Fruit fly (Drosophila melanogaster) whole organism, embryonic: ENCODE data around the gene CG14020.

Experiments
- Adf1 ChIP-seq: fragments of 200-800 bp; sonication (Bioruptor generic); IDR thresholded peaks from 2 replicates; pipeline ENCODE4 v1.3.6; 2022; ENCODE audit warnings: missing biosample characterization, missing genetic modification characterization
- B-H1 ChIP-seq: fragments of 200-800 bp; sonication (Bioruptor generic); IDR thresholded peaks from 3 replicates; pipeline ENCODE4 v1.3.6; 2022; ENCODE audit warnings: missing biosample characterization, missing genetic modification characterization
- B-H2 ChIP-seq: fragments of 200-800 bp; sonication (Bioruptor generic); optimal IDR thresholded peaks from 2 replicates; lab custom pipeline; 2018; ENCODE audit warnings: missing biosample characterization, mild to moderate bottlenecking, missing genetic modification characterization
- Bdp1 ChIP-seq: fragments of 200-800 bp; sonication (Bioruptor generic); optimal IDR thresholded peaks from 3 replicates; lab custom pipeline; 2016; ENCODE audit warnings: missing biosample characterization, missing genetic modification characterization
- Bgb ChIP-seq: fragments of 200-800 bp; sonication (Bioruptor generic); IDR thresholded peaks from 2 replicates; pipeline ENCODE4 v1.3.6; 2022; ENCODE audit warnings: missing biosample characterization, missing genetic modification characterization; ENCODE audit not compliant: partially characterized antibody
- CG12942 ChIP-seq: fragments of 200-800 bp; sonication (Bioruptor generic); optimal IDR thresholded peaks from 3 replicates; lab custom pipeline; 2016; ENCODE audit warnings: missing biosample characterization, missing genetic modification characterization
- CG13123 ChIP-seq: fragments of 200-800 bp; sonication (Bioruptor generic); optimal IDR thresholded peaks from 2 replicates; lab custom pipeline; 2016; ENCODE audit warnings: missing biosample characterization, missing genetic modification characterization
- CG14710 ChIP-seq: fragments of 200-800 bp; sonication (Bioruptor generic); optimal IDR thresholded peaks from 3 replicates; lab custom pipeline; 2019; ENCODE audit warnings: missing biosample characterization, mild to moderate bottlenecking, missing genetic modification characterization, moderate library complexity
- CG15269 ChIP-seq: fragments of 200-800 bp; sonication (Bioruptor generic); optimal IDR thresholded peaks from 2 replicates; lab custom pipeline; 2018; ENCODE audit warnings: missing biosample characterization, mild to moderate bottlenecking, missing genetic modification characterization, moderate library complexity
- CG1647 ChIP-seq: fragments of 200-800 bp; sonication (Bioruptor generic); optimal IDR thresholded peaks from 3 replicates; lab custom pipeline; 2016; ENCODE audit warnings: missing biosample characterization, missing genetic modification characterization
- CG17328 ChIP-seq: fragments of 200-800 bp; sonication (Bioruptor generic); IDR thresholded peaks from 2 replicates; pipeline ENCODE4 v1.3.6; 2022; ENCODE audit warnings: missing biosample characterization, missing genetic modification characterization
- CG17385 ChIP-seq: fragments of 200-800 bp; sonication (Bioruptor generic); optimal IDR thresholded peaks from 3 replicates; lab custom pipeline; 2018; ENCODE audit warnings: missing biosample characterization, mild to moderate bottlenecking, missing genetic modification characterization
- CG17912 ChIP-seq: fragments of 200-800 bp; sonication (Bioruptor generic); optimal IDR thresholded peaks from 2 replicates; lab custom pipeline; 2018; ENCODE audit warnings: missing biosample characterization, mild to moderate bottlenecking, missing genetic modification characterization
- CG31365 ChIP-seq: fragments of 200-800 bp; sonication (Bioruptor generic); optimal IDR thresholded peaks from 2 replicates; lab custom pipeline; 2018; ENCODE audit warnings: missing biosample characterization, mild to moderate bottlenecking, missing genetic modification characterization
- CG43689 ChIP-seq: fragments of 200-800 bp; sonication (Bioruptor generic); IDR thresholded peaks from 2 replicates; pipeline ENCODE4 v1.3.6; 2022; ENCODE audit warnings: missing biosample characterization, missing genetic modification characterization
- CG4404 ChIP-seq: fragments of 200-800 bp; sonication (Bioruptor generic); IDR thresholded peaks from 2 replicates; pipeline ENCODE4 v1.3.6; 2022; ENCODE audit warnings: missing biosample characterization, missing genetic modification characterization
- CG4424 ChIP-seq: fragments of 200-800 bp; sonication (Bioruptor generic); optimal IDR thresholded peaks from 3 replicates; lab custom pipeline; 2016; ENCODE audit warnings: missing biosample characterization, missing genetic modification characterization
- CG4617 ChIP-seq: fragments of 200-800 bp; sonication (Bioruptor generic); optimal IDR thresholded peaks from 3 replicates; lab custom pipeline; 2016; ENCODE audit warnings: missing biosample characterization, missing genetic modification characterization, borderline replicate concordance
- CG5245 ChIP-seq: fragments of 200-800 bp; sonication (Bioruptor generic); optimal IDR thresholded peaks from 3 replicates; lab custom pipeline; 2016; ENCODE audit warnings: missing biosample characterization, missing genetic modification characterization
- CG6791 ChIP-seq: fragments of 200-800 bp; sonication (Bioruptor generic); IDR thresholded peaks from 3 replicates; pipeline ENCODE4 v1.3.6; 2022; ENCODE audit warnings: missing biosample characterization, missing genetic modification characterization; ENCODE audit not compliant: partially characterized antibody
- CG8089 ChIP-seq: fragments of 200-800 bp; sonication (Bioruptor generic); optimal IDR thresholded peaks from 3 replicates; lab custom pipeline; 2016; ENCODE audit warnings: missing biosample characterization, missing genetic modification characterization
- CG9437 ChIP-seq: fragments of 200-800 bp; sonication (Bioruptor generic); optimal IDR thresholded peaks from 2 replicates; lab custom pipeline; 2018; ENCODE audit warnings: missing biosample characterization, mild to moderate bottlenecking, missing genetic modification characterization
- CG9876 ChIP-seq: fragments of 200-800 bp; sonication (Bioruptor generic); optimal IDR thresholded peaks from 2 replicates; lab custom pipeline; 2016; ENCODE audit warnings: missing biosample characterization, missing genetic modification characterization
- CkIIα-i1 ChIP-seq: fragments of 200-800 bp; sonication (Bioruptor generic); IDR thresholded peaks from 2 replicates; pipeline ENCODE4 v1.3.6; 2022; ENCODE audit warnings: missing biosample characterization, missing genetic modification characterization
- Elba2 ChIP-seq: fragments of 200-800 bp; sonication (Bioruptor generic); optimal IDR thresholded peaks from 3 replicates; lab custom pipeline; 2016; ENCODE audit warnings: missing biosample characterization, missing genetic modification characterization
- Lpt ChIP-seq: fragments of >200 bp; optimal IDR thresholded peaks from 2 replicates; lab custom pipeline; 2018; ENCODE audit warnings: missing biosample characterization, missing genetic modification characterization
- NC2α ChIP-seq: fragments of 200-800 bp; sonication (Bioruptor generic); optimal IDR thresholded peaks from 2 replicates; lab custom pipeline; 2016; ENCODE audit warnings: missing biosample characterization, missing genetic modification characterization
- PHDP ChIP-seq: fragments of 200-800 bp; sonication (Bioruptor generic); optimal IDR thresholded peaks from 3 replicates; lab custom pipeline; 2018; ENCODE audit warnings: missing biosample characterization, mild to moderate bottlenecking, missing genetic modification characterization, moderate library complexity
- Ravus ChIP-seq: fragments of 200-800 bp; sonication (Bioruptor generic); IDR thresholded peaks from 2 replicates; pipeline ENCODE4 v1.3.6; 2022; ENCODE audit warnings: missing biosample characterization, missing genetic modification characterization
- aop ChIP-seq: fragments of 200-800 bp; sonication (Bioruptor generic); IDR thresholded peaks from 2 replicates; pipeline ENCODE4 v1.3.6; 2022; ENCODE audit warnings: missing biosample characterization, missing genetic modification characterization
- ap ChIP-seq: fragments of 200-800 bp; sonication (Bioruptor generic); IDR thresholded peaks from 2 replicates; pipeline ENCODE4 v1.3.6; 2022; ENCODE audit warnings: missing biosample characterization, missing genetic modification characterization
- cad ChIP-seq: fragments of >200 bp; optimal IDR thresholded peaks from 2 replicates; lab custom pipeline; 2017; ENCODE audit warnings: missing biosample characterization, missing genetic modification characterization
- chif ChIP-seq, 2 experiments: fragments of 200-800 bp; sonication (Bioruptor generic); optimal IDR thresholded peaks; 3 replicates each; lab custom pipeline; 2016; ENCODE audit warnings: missing biosample characterization in 2 of 2, missing genetic modification characterization in 2 of 2
- danr ChIP-seq: fragments of 200-800 bp; sonication (Bioruptor generic); IDR thresholded peaks from 2 replicates; pipeline ENCODE4 v1.3.6; 2022; ENCODE audit warnings: missing biosample characterization, missing genetic modification characterization
- emc ChIP-seq: fragments of 200-800 bp; sonication (Bioruptor generic); optimal IDR thresholded peaks from 2 replicates; lab custom pipeline; 2016; ENCODE audit warnings: missing biosample characterization, missing genetic modification characterization
- fd102C ChIP-seq: fragments of 200-800 bp; sonication (Bioruptor generic); optimal IDR thresholded peaks from 2 replicates; lab custom pipeline; 2018; ENCODE audit warnings: missing biosample characterization, mild to moderate bottlenecking, missing genetic modification characterization, moderate library complexity
- fd64A ChIP-seq: fragments of 200-800 bp; sonication (Bioruptor generic); optimal IDR thresholded peaks from 3 replicates; lab custom pipeline; 2018; ENCODE audit warnings: missing biosample characterization, mild to moderate bottlenecking, missing genetic modification characterization
- gsb ChIP-seq: fragments of 200-800 bp; sonication (Bioruptor generic); IDR thresholded peaks from 2 replicates; pipeline ENCODE4 v1.3.6; 2022; ENCODE audit warnings: missing biosample characterization, missing genetic modification characterization
- ham ChIP-seq: fragments of 200-800 bp; sonication (Bioruptor generic); IDR thresholded peaks from 2 replicates; pipeline ENCODE4 v1.3.6; 2022; ENCODE audit warnings: missing biosample characterization, missing genetic modification characterization
- lab ChIP-seq: fragments of 200-800 bp; sonication (Bioruptor generic); optimal IDR thresholded peaks from 3 replicates; lab custom pipeline; 2017; ENCODE audit warnings: missing biosample characterization, missing genetic modification characterization, mild to moderate bottlenecking, moderate library complexity, missing genetic modification reagents
- maf-S ChIP-seq: fragments of 200-800 bp; sonication (Bioruptor generic); optimal IDR thresholded peaks from 2 replicates; lab custom pipeline; 2016; ENCODE audit warnings: missing biosample characterization, missing genetic modification characterization
- nmo ChIP-seq: fragments of 200-800 bp; sonication (Bioruptor generic); optimal IDR thresholded peaks from 2 replicates; lab custom pipeline; 2018; ENCODE audit warnings: missing biosample characterization, mild to moderate bottlenecking, missing genetic modification characterization, moderate library complexity
- onecut ChIP-seq: fragments of 200-800 bp; sonication (Bioruptor generic); IDR thresholded peaks from 2 replicates; pipeline ENCODE4 v1.3.6; 2022; ENCODE audit warnings: missing biosample characterization, missing genetic modification characterization
- org-1 ChIP-seq: fragments of 200-800 bp; sonication (Bioruptor generic); optimal IDR thresholded peaks from 2 replicates; lab custom pipeline; 2017; ENCODE audit warnings: missing biosample characterization, missing genetic modification characterization
- psq ChIP-seq: fragments of 200-800 bp; sonication (Bioruptor generic); optimal IDR thresholded peaks from 2 replicates; lab custom pipeline; 2017; ENCODE audit warnings: missing biosample characterization, missing genetic modification characterization
- sens ChIP-seq: fragments of 200-800 bp; sonication (Bioruptor generic); peaks from one replicate; lab custom pipeline; 2016; ENCODE audit warnings: missing biosample characterization, missing genetic modification characterization
- so ChIP-seq: fragments of 200-800 bp; sonication (Bioruptor generic); IDR thresholded peaks from 3 replicates; pipeline ENCODE4 v1.3.6; 2022; ENCODE audit warnings: missing biosample characterization, missing genetic modification characterization
- sob ChIP-seq: fragments of 200-800 bp; sonication (Bioruptor generic); IDR thresholded peaks from 2 replicates; pipeline ENCODE4 v1.3.6; 2022; ENCODE audit warnings: missing biosample characterization, missing genetic modification characterization
- trh ChIP-seq: fragments of 200-800 bp; sonication (Bioruptor generic); optimal IDR thresholded peaks from 2 replicates; lab custom pipeline; 2016; ENCODE audit warnings: missing biosample characterization, missing genetic modification characterization
- ttk ChIP-seq: fragments of 200-800 bp; sonication (Bioruptor generic); IDR thresholded peaks from 2 replicates; pipeline ENCODE4 v2.1.2; 2022; ENCODE audit warnings: missing biosample characterization, missing genetic modification characterization
- wdn ChIP-seq: fragments of 200-800 bp; sonication (Bioruptor generic); IDR thresholded peaks from 2 replicates; pipeline ENCODE4 v1.3.6; 2022; ENCODE audit warnings: missing biosample characterization, missing genetic modification characterization
- zf30C ChIP-seq: fragments of 200-800 bp; sonication (Bioruptor generic); optimal IDR thresholded peaks from 3 replicates; lab custom pipeline; 2018; ENCODE audit warnings: missing biosample characterization, mild to moderate bottlenecking, missing genetic modification characterization

CG14020 gene

DNA sequence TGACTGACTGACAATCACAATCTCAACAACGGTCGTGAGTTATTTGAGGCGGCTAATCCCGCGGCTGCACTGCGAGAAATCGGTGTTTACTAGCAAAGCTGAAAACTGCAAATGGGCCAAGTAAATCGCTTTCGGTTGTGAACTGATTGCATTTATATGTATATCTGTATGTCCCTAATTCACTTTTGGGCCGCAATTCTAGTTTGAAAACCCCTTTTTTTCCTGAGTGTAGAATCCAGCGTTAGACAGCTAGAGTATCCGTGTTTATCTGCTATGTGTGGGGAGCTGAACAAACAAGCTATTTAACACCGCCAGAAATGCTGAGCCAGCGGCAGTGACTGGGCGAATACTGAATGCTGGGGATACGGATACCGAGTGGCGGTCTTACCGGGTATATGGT, 40.8 kb upstream of the CG14020 start (continued):
- TF ChIP-seq B-H1, result peak; percentile 69; the same call in 2 of the 3 replicates
- peak; percentile 68 for TF ChIP-seq CG12942 (GFP tag; lab: Kevin White, UChicago)
- peak; percentile 86 for TF ChIP-seq CG9876
- peak; percentile 85 for TF ChIP-seq CG17328
- peak; percentile 62 for TF ChIP-seq maf-S (GFP tag; lab: Kevin White, UChicago)
- TF ChIP-seq org-1 (GFP tag; lab: Kevin White, UChicago), result peak; percentile 81
- TF ChIP-seq CG4404, result peak; percentile 91
- peak; percentile 69 for TF ChIP-seq zf30C
- TF ChIP-seq CG31365, result peak; percentile 2
- peak; percentile 41; the same call in 1 of the 2 replicates for TF ChIP-seq gsb (GFP tag; lab: Robert Waterston, UW)
- peak; percentile 78 for TF ChIP-seq ttk (GFP tag; lab: Robert Waterston, UW)
- no peak for TF ChIP-seq CkIIα-i1
- TF ChIP-seq ap (GFP tag; lab: Robert Waterston, UW), result peak; percentile 81
- TF ChIP-seq Elba2 (GFP tag; lab: Kevin White, UChicago), result no peak
- no peak for TF ChIP-seq Adf1 (GFP tag; lab: Robert Waterston, UW)
- no peak for TF ChIP-seq Bgb (GFP tag; lab: Robert Waterston, UW)
- no peak for TF ChIP-seq CG17912 (GFP tag; lab: Kevin White, UChicago)
- TF ChIP-seq CG14710 (tag; lab: Kevin White, UChicago), result peak; percentile 77
- TF ChIP-seq CG6791 (GFP tag; lab: Robert Waterston, UW), result no peak
- TF ChIP-seq sens (GFP tag; lab: Kevin White, UChicago), result peak; percentile 99
- peak; percentile 52 for TF ChIP-seq CG9437 (GFP tag; lab: Kevin White, UChicago)
- TF ChIP-seq NC2α, result peak; percentile 66
- peak; percentile 61 for TF ChIP-seq fd64A (GFP tag; lab: Kevin White, UChicago)
- no peak; the same call in 1 of the 2 replicates for TF ChIP-seq Ravus (GFP tag; lab: Robert Waterston, UW)
- peak; percentile 68 for TF ChIP-seq CG1647 (GFP tag; lab: Kevin White, UChicago)
- peak; percentile 76 for TF ChIP-seq Bdp1 (GFP tag; lab: Kevin White, UChicago)
- TF ChIP-seq CG15269 (tag; lab: Kevin White, UChicago), result peak; percentile 77
- peak; percentile 65; the same call in 1 of the 2 replicates for TF ChIP-seq ham (GFP tag; lab: Robert Waterston, UW)
- peak; percentile 73 for TF ChIP-seq CG5245 (GFP tag; lab: Kevin White, UChicago)
- peak; percentile 72 for TF ChIP-seq onecut (GFP tag; lab: Robert Waterston, UW)
- TF ChIP-seq wdn, result peak; percentile 68
- TF ChIP-seq emc, result peak; percentile 45
- peak; percentile 65 for TF ChIP-seq CG13123
- peak; percentile 80 for TF ChIP-seq CG4424 (GFP tag; lab: Kevin White, UChicago)
- peak; percentile 82 for TF ChIP-seq PHDP (tag; lab: Kevin White, UChicago)
- TF ChIP-seq so, result peak; percentile 84
- TF ChIP-seq CG17385, result peak; percentile 75
- TF ChIP-seq chif (GFP tag; optimal IDR thresholded peaks at IDR 0.05; lab: Kevin White, UChicago), result peak; percentile 93 to 94
- peak; percentile 93 for TF ChIP-seq CG8089 (GFP tag; lab: Kevin White, UChicago)
- peak; percentile 73 for TF ChIP-seq sob (GFP tag; lab: Robert Waterston, UW)
- peak; percentile 81 for TF ChIP-seq fd102C
- TF ChIP-seq trh (GFP tag; lab: Kevin White, UChicago), result peak; percentile 46
- TF ChIP-seq danr, result peak; percentile 72
- TF ChIP-seq lab (GFP tag; lab: Kevin White, UChicago), result peak; percentile 70
- peak; percentile 76 for TF ChIP-seq CG43689 (GFP tag; lab: Robert Waterston, UW)
- peak; percentile 78 for TF ChIP-seq nmo (GFP tag; lab: Kevin White, UChicago)
- no peak for TF ChIP-seq Lpt
- TF ChIP-seq aop, result 0 out of 2 replicates have a peak, but pooled peaks have one; percentile 39
- no peak for TF ChIP-seq cad
- no peak for TF ChIP-seq B-H2 (GFP tag; lab: Kevin White, UChicago)
- TF ChIP-seq psq (GFP tag; lab: Kevin White, UChicago), result peak; percentile 45
- peak; percentile 69 for TF ChIP-seq CG4617 (GFP tag; lab: Kevin White, UChicago)
